Worm (Caenorhabditis elegans) whole organism, late embryonic: ENCODE results near the gene F54H12.2.

Experiments
- C08G9.2 ChIP-seq: sonication (generic microtip); optimal IDR thresholded peaks from 2 replicates; lab custom pipeline; 2016; ENCODE audit warnings: mild to moderate bottlenecking, missing genetic modification characterization, moderate library complexity, missing compliant biosample characterization
- C38D4.7 ChIP-seq: fragments of 200-800 bp; sonication (Bioruptor generic); optimal IDR thresholded peaks from 2 replicates; lab custom pipeline; 2018; ENCODE audit warnings: mild to moderate bottlenecking, missing genetic modification characterization, moderate library complexity, missing compliant biosample characterization
- F13H6.1 ChIP-seq: sonication (generic microtip); optimal IDR thresholded peaks from 2 replicates; lab custom pipeline; 2016; ENCODE audit warnings: missing genetic modification characterization, missing compliant biosample characterization
- K02D7.2 ChIP-seq: sonication (generic microtip); optimal IDR thresholded peaks from 2 replicates; lab custom pipeline; 2017; ENCODE audit warnings: mild to moderate bottlenecking, missing genetic modification characterization, missing compliant biosample characterization
- K09A11.1 ChIP-seq: sonication (generic microtip); optimal IDR thresholded peaks from 2 replicates; lab custom pipeline; 2017; ENCODE audit warnings: antibody characterized with exemption, mild to moderate bottlenecking, missing genetic modification characterization, missing compliant biosample characterization; ENCODE audit not compliant: insufficient read depth
- Y22D7AL.16 ChIP-seq: sonication (generic microtip); optimal IDR thresholded peaks from 2 replicates; lab custom pipeline; 2016; ENCODE audit warnings: missing genetic modification characterization, missing compliant biosample characterization
- ahr-1 ChIP-seq: sonication (generic microtip); optimal IDR thresholded peaks from 2 replicates; lab custom pipeline; 2016; ENCODE audit warnings: missing genetic modification characterization, missing compliant biosample characterization
- ama-1 ChIP-seq: fragments of 150-350 bp; optimal IDR thresholded peaks from 2 replicates; lab custom pipeline; 2014
- ceh-14 ChIP-seq: sonication (generic microtip); optimal IDR thresholded peaks from 2 replicates; lab custom pipeline; 2016; ENCODE audit warnings: missing genotype, missing genetic modification characterization, missing compliant biosample characterization
- ceh-19 ChIP-seq: fragments of 200-800 bp; sonication (Bioruptor generic); optimal IDR thresholded peaks from 2 replicates; lab custom pipeline; 2018; ENCODE audit warnings: mild to moderate bottlenecking, missing genetic modification characterization, missing compliant biosample characterization
- ceh-2 ChIP-seq: sonication (generic microtip); optimal IDR thresholded peaks from 2 replicates; lab custom pipeline; 2016; ENCODE audit warnings: missing genotype, missing genetic modification characterization, missing compliant biosample characterization
- ceh-24 ChIP-seq: sonication (generic microtip); optimal IDR thresholded peaks from 2 replicates; lab custom pipeline; 2016; ENCODE audit warnings: mild to moderate bottlenecking, missing genetic modification characterization, missing compliant biosample characterization
- ceh-31 ChIP-seq: sonication (generic microtip); optimal IDR thresholded peaks from 2 replicates; lab custom pipeline; 2016; ENCODE audit warnings: missing genetic modification characterization, missing compliant biosample characterization
- ceh-34 ChIP-seq: sonication (generic microtip); optimal IDR thresholded peaks from 2 replicates; lab custom pipeline; 2016; ENCODE audit warnings: mild to moderate bottlenecking, missing genetic modification characterization, missing compliant biosample characterization
- ceh-48 ChIP-seq: sonication (generic microtip); optimal IDR thresholded peaks from 2 replicates; lab custom pipeline; 2016; ENCODE audit warnings: missing genetic modification characterization, inconsistent platforms, missing compliant biosample characterization
- ceh-6 ChIP-seq: fragments of 200-800 bp; sonication (Bioruptor generic); optimal IDR thresholded peaks from 2 replicates; lab custom pipeline; 2018; ENCODE audit warnings: mild to moderate bottlenecking, missing genetic modification characterization, missing compliant biosample characterization
- ceh-9 ChIP-seq: sonication (generic microtip); optimal IDR thresholded peaks from 2 replicates; lab custom pipeline; 2016; ENCODE audit warnings: mild to moderate bottlenecking, missing genetic modification characterization, inconsistent platforms, missing compliant biosample characterization
- che-1 ChIP-seq: sonication (generic microtip); optimal IDR thresholded peaks from 2 replicates; lab custom pipeline; 2016; ENCODE audit warnings: mild to moderate bottlenecking, missing genetic modification characterization, missing compliant biosample characterization
- dmd-4 ChIP-seq: sonication (generic microtip); optimal IDR thresholded peaks from 2 replicates; lab custom pipeline; 2016; ENCODE audit warnings: borderline replicate concordance, missing genetic modification characterization, missing compliant biosample characterization
- dve-1 ChIP-seq: sonication (generic microtip); optimal IDR thresholded peaks from 2 replicates; lab custom pipeline; 2017; ENCODE audit warnings: antibody characterized with exemption, mild to moderate bottlenecking, missing genetic modification characterization, missing compliant biosample characterization
- elt-2 ChIP-seq: sonication (generic microtip); optimal IDR thresholded peaks from 2 replicates; lab custom pipeline; 2016; ENCODE audit warnings: missing genetic modification reagents, missing genetic modification characterization, missing compliant biosample characterization
- elt-4 ChIP-seq: sonication (generic microtip); optimal IDR thresholded peaks from 2 replicates; lab custom pipeline; 2016; ENCODE audit warnings: missing genetic modification characterization, missing compliant biosample characterization
- eyg-1 ChIP-seq: sonication (generic microtip); optimal IDR thresholded peaks from 2 replicates; lab custom pipeline; 2016; ENCODE audit warnings: missing genotype, missing genetic modification characterization, missing compliant biosample characterization
- fkh-10 ChIP-seq: fragments of 150-350 bp; optimal IDR thresholded peaks from 2 replicates; lab custom pipeline; 2014; ENCODE audit warnings: missing biosample characterization, missing genetic modification reagents, missing genetic modification characterization
- fkh-6 ChIP-seq: sonication (generic microtip); optimal IDR thresholded peaks from 2 replicates; lab custom pipeline; 2016; ENCODE audit warnings: missing genetic modification characterization, missing compliant biosample characterization
- gmeb-2 ChIP-seq: sonication (generic microtip); optimal IDR thresholded peaks from 2 replicates; lab custom pipeline; 2016; ENCODE audit warnings: missing genetic modification characterization, inconsistent platforms, missing compliant biosample characterization
- hlh-13 ChIP-seq: fragments of 200-800 bp; sonication (Bioruptor generic); optimal IDR thresholded peaks from 2 replicates; lab custom pipeline; 2018; ENCODE audit warnings: mild to moderate bottlenecking, missing genetic modification characterization, missing compliant biosample characterization
- hlh-15 ChIP-seq: sonication (generic microtip); optimal IDR thresholded peaks from 2 replicates; lab custom pipeline; 2016; ENCODE audit warnings: missing genetic modification characterization, missing compliant biosample characterization
- hlh-6 ChIP-seq: sonication (generic microtip); optimal IDR thresholded peaks from 2 replicates; lab custom pipeline; 2016; ENCODE audit warnings: missing genotype, missing genetic modification characterization, missing compliant biosample characterization
- hlh-8 ChIP-seq: sonication (generic microtip); optimal IDR thresholded peaks from 2 replicates; lab custom pipeline; 2016; ENCODE audit warnings: missing genotype, missing genetic modification characterization, missing compliant biosample characterization
- lim-6 ChIP-seq: sonication (generic microtip); optimal IDR thresholded peaks from 2 replicates; lab custom pipeline; 2016; ENCODE audit warnings: missing genetic modification characterization, missing compliant biosample characterization
- madf-2 ChIP-seq: sonication (generic microtip); optimal IDR thresholded peaks from 2 replicates; lab custom pipeline; 2017; ENCODE audit warnings: missing genetic modification characterization, missing compliant biosample characterization
- mec-3 ChIP-seq: sonication (generic microtip); optimal IDR thresholded peaks from 2 replicates; lab custom pipeline; 2016; ENCODE audit warnings: borderline replicate concordance, missing genetic modification characterization, missing compliant biosample characterization
- nhr-232 ChIP-seq: sonication (generic microtip); optimal IDR thresholded peaks from 2 replicates; lab custom pipeline; 2016; ENCODE audit warnings: missing genetic modification characterization, missing compliant biosample characterization
- npax-4 ChIP-seq: sonication (generic microtip); optimal IDR thresholded peaks from 2 replicates; lab custom pipeline; 2016; ENCODE audit warnings: missing genetic modification characterization, missing compliant biosample characterization
- odd-2 ChIP-seq: sonication (generic microtip); optimal IDR thresholded peaks from 2 replicates; lab custom pipeline; 2017; ENCODE audit warnings: antibody characterized with exemption, mild to moderate bottlenecking, missing genetic modification characterization, missing compliant biosample characterization
- pag-3 ChIP-seq: sonication (generic microtip); optimal IDR thresholded peaks from 2 replicates; lab custom pipeline; 2016; ENCODE audit warnings: missing compliant biosample characterization, missing genetic modification characterization, borderline replicate concordance
- pat-9 ChIP-seq: fragments of 200-800 bp; sonication (Bioruptor generic); optimal IDR thresholded peaks from 2 replicates; lab custom pipeline; 2018; ENCODE audit warnings: mild to moderate bottlenecking, missing genetic modification characterization, moderate library complexity, missing compliant biosample characterization
- pax-1 ChIP-seq: fragments of 150-350 bp; optimal IDR thresholded peaks from 2 replicates; lab custom pipeline; 2014; ENCODE audit warnings: missing biosample characterization, missing genetic modification characterization
- pha-2 ChIP-seq: sonication (generic microtip); optimal IDR thresholded peaks from 2 replicates; lab custom pipeline; 2017; ENCODE audit warnings: mild to moderate bottlenecking, missing genetic modification characterization, missing compliant biosample characterization
- pha-4 ChIP-seq: fragments of 150-350 bp; optimal IDR thresholded peaks from 2 replicates; lab custom pipeline; 2018; ENCODE audit warnings: missing biosample characterization, missing genetic modification reagents, missing genetic modification characterization
- pqm-1 ChIP-seq: sonication (generic microtip); optimal IDR thresholded peaks from 2 replicates; lab custom pipeline; 2016; ENCODE audit warnings: missing genetic modification characterization, missing compliant biosample characterization
- pros-1 ChIP-seq: fragments of 150-350 bp; optimal IDR thresholded peaks from 2 replicates; lab custom pipeline; 2014; ENCODE audit warnings: missing biosample characterization, missing genetic modification reagents, missing genetic modification characterization
- ref-2 ChIP-seq: sonication (generic microtip); optimal IDR thresholded peaks from 2 replicates; lab custom pipeline; 2016; ENCODE audit warnings: missing genetic modification characterization, missing compliant biosample characterization
- sdc-2 ChIP-seq: sonication (generic microtip); optimal IDR thresholded peaks from 2 replicates; lab custom pipeline; 2016; ENCODE audit warnings: missing genotype, missing genetic modification characterization, missing compliant biosample characterization
- sox-2 ChIP-seq: fragments of 200-800 bp; sonication (Bioruptor generic); IDR thresholded peaks from 2 replicates; pipeline ENCODE4 v1.3.6; 2022; ENCODE audit warnings: missing genetic modification reagents, missing genetic modification characterization, missing compliant biosample characterization
- sox-4 ChIP-seq: sonication (generic microtip); optimal IDR thresholded peaks from 2 replicates; lab custom pipeline; 2017; ENCODE audit warnings: mild to moderate bottlenecking, missing genetic modification characterization, inconsistent platforms, missing compliant biosample characterization
- syd-9 ChIP-seq: sonication (generic microtip); optimal IDR thresholded peaks from 2 replicates; lab custom pipeline; 2016; ENCODE audit warnings: mild to moderate bottlenecking, missing genetic modification characterization, moderate library complexity, missing compliant biosample characterization
- tbx-2 ChIP-seq: sonication (generic microtip); optimal IDR thresholded peaks from 2 replicates; lab custom pipeline; 2016; ENCODE audit warnings: missing genetic modification characterization, missing compliant biosample characterization
- tbx-7 ChIP-seq: sonication (generic microtip); optimal IDR thresholded peaks from 2 replicates; lab custom pipeline; 2016; ENCODE audit warnings: missing genotype, missing genetic modification characterization, missing compliant biosample characterization
- unc-3 ChIP-seq, 2 experiments: fragments of 200-800 bp in 1 of 2; sonication (Bioruptor generic) in 1 of 2; sonication (generic microtip) in 1 of 2; conservative IDR thresholded peaks in 1 of 2; optimal IDR thresholded peaks in 1 of 2; 2 replicates each; pipeline versions ENCODE4 v1.3.6 to Lab custom; 2016 to 2022; ENCODE audit warnings: missing compliant biosample characterization in 2 of 2, missing genetic modification characterization in 2 of 2, missing genetic modification reagents in 1 of 2
- unc-42 ChIP-seq: sonication (generic microtip); optimal IDR thresholded peaks from 2 replicates; lab custom pipeline; 2016; ENCODE audit warnings: missing genotype, missing genetic modification characterization, missing compliant biosample characterization
- ztf-16 ChIP-seq: sonication (generic microtip); optimal IDR thresholded peaks from 2 replicates; lab custom pipeline; 2017; ENCODE audit warnings: missing genetic modification characterization, missing compliant biosample characterization

Gene F54H12.2

ce11 chrIII:7973201-7973767, 8.9 kb downstream of the F54H12.2 start, which contains the start of the genes eef-1B.1 and aco-2:
Gene eef-1B.1 (minus strand): TSS chrIII:7973386.
Gene aco-2 (plus strand): TSS chrIII:7973717.
- TF ChIP-seq ztf-16 (tag; lab: Kevin White, UChicago) = no peak
- TF ChIP-seq ref-2 (tag; lab: Kevin White, UChicago) = no peak
- no peak for TF ChIP-seq ceh-2 (tag; lab: Kevin White, UChicago)
- no peak for TF ChIP-seq ama-1 (lab: Kevin White, UChicago)
- TF ChIP-seq eyg-1 = no peak
- TF ChIP-seq K09A11.1 = no peak
- TF ChIP-seq hlh-13 = no peak
- TF ChIP-seq ceh-6 = no peak
- no peak for TF ChIP-seq sox-4 (tag; lab: Kevin White, UChicago)
- no peak for TF ChIP-seq nhr-232 (tag; lab: Kevin White, UChicago)
- no peak for TF ChIP-seq ceh-24 (tag; lab: Kevin White, UChicago)
- no peak for TF ChIP-seq pag-3 (tag; lab: Kevin White, UChicago)
- TF ChIP-seq pat-9 = peak; percentile 29
- TF ChIP-seq C08G9.2 (tag; lab: Kevin White, UChicago) = no peak
- TF ChIP-seq hlh-15 (tag; lab: Kevin White, UChicago) = no peak
- peak; percentile 11 for TF ChIP-seq dve-1 (tag; lab: Kevin White, UChicago)
- no peak for TF ChIP-seq ceh-34 (tag; lab: Kevin White, UChicago)
- no peak for TF ChIP-seq gmeb-2 (tag; lab: Kevin White, UChicago)
- peak; percentile 41 for TF ChIP-seq tbx-2 (tag; lab: Kevin White, UChicago)
- TF ChIP-seq hlh-8 (tag; lab: Kevin White, UChicago) = no peak
- TF ChIP-seq ceh-48 (tag; lab: Kevin White, UChicago) = no peak
- TF ChIP-seq fkh-6 (tag; lab: Kevin White, UChicago) = no peak
- TF ChIP-seq F13H6.1 (tag; lab: Kevin White, UChicago) = no peak
- TF ChIP-seq sox-2 (GFP tag; lab: Robert Waterston, UW) = no peak
- TF ChIP-seq sdc-2 (tag; lab: Kevin White, UChicago) = no peak
- no peak for TF ChIP-seq K02D7.2 (tag; lab: Kevin White, UChicago)
- no peak for TF ChIP-seq pax-1 (tag; lab: Kevin White, UChicago)
- TF ChIP-seq odd-2 (tag; lab: Kevin White, UChicago) = no peak
- TF ChIP-seq Y22D7AL.16 (tag; lab: Kevin White, UChicago) = no peak
- peak; percentile 62 for TF ChIP-seq unc-42 (tag; lab: Kevin White, UChicago)
- no peak for TF ChIP-seq ceh-9
- no peak for TF ChIP-seq fkh-10
- no peak for TF ChIP-seq pha-4 (tag; lab: Kevin White, UChicago)
- no peak for TF ChIP-seq pros-1
- TF ChIP-seq unc-3 (GFP tag; conservative IDR thresholded peaks at IDR 0.05; lab: Robert Waterston, UW) = no peak
- TF ChIP-seq unc-3 (tag; optimal IDR thresholded peaks at IDR 0.05; lab: Kevin White, UChicago) = no peak
- peak; percentile 25 for TF ChIP-seq elt-2 (tag; lab: Kevin White, UChicago)
- no peak for TF ChIP-seq che-1 (tag; lab: Kevin White, UChicago)
- TF ChIP-seq ahr-1 = no peak
- no peak for TF ChIP-seq lim-6
- no peak for TF ChIP-seq npax-4 (tag; lab: Kevin White, UChicago)
- TF ChIP-seq hlh-6 (tag; lab: Kevin White, UChicago) = no peak
- no peak for TF ChIP-seq tbx-7
- TF ChIP-seq mec-3 (tag; lab: Kevin White, UChicago) = no peak
- TF ChIP-seq ceh-31 (tag; lab: Kevin White, UChicago) = peak; percentile 55
- no peak for TF ChIP-seq ceh-14 (tag; lab: Kevin White, UChicago)
- TF ChIP-seq ceh-19 = no peak
- no peak for TF ChIP-seq pha-2 (tag; lab: Kevin White, UChicago)
- no peak for TF ChIP-seq madf-2 (tag; lab: Kevin White, UChicago)
- TF ChIP-seq pqm-1 (tag; lab: Kevin White, UChicago) = no peak
- TF ChIP-seq elt-4 = no peak
- no peak for TF ChIP-seq syd-9 (tag; lab: Kevin White, UChicago)
- TF ChIP-seq dmd-4 = no peak
- TF ChIP-seq C38D4.7 (GFP tag; lab: Kevin White, UChicago) = no peak
